Fruit fly (Drosophila melanogaster): Measurements from ENCODE around the gene spz5.

DNA sequence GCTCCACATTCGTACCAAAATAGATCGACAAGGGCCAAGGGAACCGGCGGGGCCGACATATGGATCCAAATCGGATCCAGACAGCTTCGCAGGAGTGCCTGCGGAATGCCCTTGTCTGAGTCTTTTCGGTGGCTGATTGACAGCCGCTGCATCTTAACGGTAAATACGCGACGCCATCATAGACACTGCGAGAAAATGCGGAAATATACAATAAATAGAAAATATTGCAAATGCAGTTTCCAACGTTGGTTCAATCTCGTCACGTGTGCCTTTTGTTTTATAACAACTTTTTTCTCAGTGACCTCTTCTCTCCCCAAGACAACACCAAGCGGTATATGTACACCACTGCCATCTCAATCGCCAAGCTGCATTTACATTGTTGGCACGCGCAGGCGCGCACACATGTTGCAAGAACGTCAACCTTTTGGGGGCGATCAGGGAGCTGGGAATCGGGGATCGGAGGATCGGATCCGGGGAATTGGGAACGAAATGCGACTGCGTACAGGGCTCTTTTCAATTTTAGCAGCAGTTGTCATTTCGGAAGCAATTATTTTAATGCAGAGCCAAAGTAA lies 39.1 kb downstream of the spz5 start:
- TF ChIP-seq Sin3A (optimal IDR thresholded peaks at IDR 0.05): no peak
- TF ChIP-seq Myc (optimal IDR thresholded peaks at IDR 0.05): no peak
- no peak for TF ChIP-seq insv (optimal IDR thresholded peaks at IDR 0.05)
- no peak for TF ChIP-seq psq (optimal IDR thresholded peaks at IDR 0.05)
- TF ChIP-seq h (optimal IDR thresholded peaks at IDR 0.05): no peak
- TF ChIP-seq ttk (optimal IDR thresholded peaks at IDR 0.05): no peak
